Fruit fly (Drosophila melanogaster) whole organism, wandering third instar larva: ENCODE data around the gene MBD-R2.
A peak's percentile ranks its signal among the peaks of the same experiment; 100 is the strongest.

ENCODE experiments used
- CrebA ChIP-seq: fragments of 200-800 bp; sonication (Bioruptor generic); optimal IDR thresholded peaks from 2 replicates; lab custom pipeline; 2016; ENCODE audit warnings: missing biosample characterization, mild to moderate bottlenecking, missing genetic modification characterization, borderline replicate concordance
- Dfd ChIP-seq: fragments of >200 bp; optimal IDR thresholded peaks from 2 replicates; lab custom pipeline; 2017; ENCODE audit warnings: missing biosample characterization, missing genetic modification characterization
- Dif ChIP-seq: fragments of 200-275, 200-300 bp; sonication (Bioruptor generic); optimal IDR thresholded peaks from 2 replicates; lab custom pipeline; 2018; ENCODE audit warnings: missing biosample characterization, missing genetic modification characterization; ENCODE audit not compliant: partially characterized antibody
- HLH106 ChIP-seq: fragments of 200-800 bp; optimal IDR thresholded peaks from 3 replicates; lab custom pipeline; 2019; ENCODE audit warnings: missing biosample characterization, mild to moderate bottlenecking, missing genetic modification characterization, moderate library complexity
- Hr83 ChIP-seq: fragments of 200-300 bp; sonication (Bioruptor generic); optimal IDR thresholded peaks from 2 replicates; lab custom pipeline; 2016; ENCODE audit warnings: missing biosample characterization, mild to moderate bottlenecking, missing genetic modification characterization, moderate library complexity; ENCODE audit not compliant: poor library complexity, severe bottlenecking
- Jra ChIP-seq: sonication (Bioruptor generic); optimal IDR thresholded peaks from 2 replicates; lab custom pipeline; 2016; ENCODE audit warnings: missing biosample characterization, missing genetic modification characterization
- Mio ChIP-seq: sonication (Bioruptor generic); optimal IDR thresholded peaks from 2 replicates; lab custom pipeline; 2016; ENCODE audit warnings: missing biosample characterization, missing genetic modification characterization
- Myc ChIP-seq: fragments of >200 bp; optimal IDR thresholded peaks from 2 replicates; lab custom pipeline; 2017
- N ChIP-seq: fragments of >200 bp; optimal IDR thresholded peaks from 2 replicates; lab custom pipeline; 2018; ENCODE audit warnings: missing biosample characterization, missing external identifiers, missing genetic modification characterization
- OdsH ChIP-seq: fragments of 200-800 bp; sonication (Bioruptor generic); optimal IDR thresholded peaks from 2 replicates; lab custom pipeline; 2016; ENCODE audit warnings: missing biosample characterization, mild to moderate bottlenecking, missing genetic modification characterization
- Rel ChIP-seq, 2 experiments: fragments of 200-800 bp; sonication (Bioruptor generic) in 1 of 2; optimal IDR thresholded peaks; 2 replicates in 1 of 2; 3 replicates in 1 of 2; lab custom pipeline; 2016 to 2019; ENCODE audit warnings: mild to moderate bottlenecking in 2 of 2, missing biosample characterization in 2 of 2, missing genetic modification characterization in 2 of 2, moderate library complexity in 1 of 2
- Vsx2 ChIP-seq: fragments of 200-300, 225-300 bp; sonication (Bioruptor generic); optimal IDR thresholded peaks from 2 replicates; lab custom pipeline; 2018; ENCODE audit warnings: missing biosample characterization, missing genetic modification characterization; ENCODE audit not compliant: partially characterized antibody
- br ChIP-seq: fragments of 200-800 bp; sonication (Bioruptor generic); optimal IDR thresholded peaks from 2 replicates; lab custom pipeline; 2016; ENCODE audit warnings: missing biosample characterization, missing genetic modification characterization
- dl ChIP-seq, 2 experiments: fragments of 175-275, 200-275 bp in 1 of 2; fragments of 200-275 bp in 1 of 2; sonication (Bioruptor generic); optimal IDR thresholded peaks; lab custom pipeline; 2018; ENCODE audit warnings: mild to moderate bottlenecking in 2 of 2, missing biosample characterization in 2 of 2, missing genetic modification characterization in 2 of 2, moderate library complexity in 2 of 2; ENCODE audit not compliant: partially characterized antibody in 2 of 2, insufficient read depth in 1 of 2
- dmrt93B ChIP-seq: fragments of 200-800 bp; sonication (Bioruptor generic); optimal IDR thresholded peaks from 2 replicates; lab custom pipeline; 2018; ENCODE audit warnings: missing biosample characterization, mild to moderate bottlenecking, missing genetic modification characterization
- ey ChIP-seq: fragments of 200-800 bp; sonication (Bioruptor generic); optimal IDR thresholded peaks from 2 replicates; lab custom pipeline; 2016; ENCODE audit warnings: missing biosample characterization, missing genetic modification characterization
- foxo ChIP-seq, 2 experiments: fragments of 200-800 bp; sonication (Bioruptor generic); optimal IDR thresholded peaks; 2 replicates in 1 of 2; 3 replicates in 1 of 2; lab custom pipeline; 2016 to 2017; ENCODE audit warnings: missing biosample characterization in 2 of 2, missing genetic modification characterization in 2 of 2
- fru ChIP-seq: fragments of 200-800 bp; sonication (Bioruptor generic); optimal IDR thresholded peaks from 3 replicates; lab custom pipeline; 2016; ENCODE audit warnings: missing biosample characterization, mild to moderate bottlenecking, missing genetic modification characterization
- h ChIP-seq: fragments of 200-800 bp; sonication (Bioruptor generic); optimal IDR thresholded peaks from 3 replicates; lab custom pipeline; 2016; ENCODE audit warnings: missing biosample characterization, mild to moderate bottlenecking, missing genetic modification characterization
- jim ChIP-seq: fragments of 175-275, 200-325 bp; sonication (Bioruptor generic); optimal IDR thresholded peaks from 2 replicates; lab custom pipeline; 2016; ENCODE audit warnings: missing biosample characterization, mild to moderate bottlenecking, missing genetic modification characterization
- lola ChIP-seq: fragments of >200 bp; optimal IDR thresholded peaks from 2 replicates; lab custom pipeline; 2017; ENCODE audit warnings: missing biosample characterization, missing genetic modification characterization
- pan ChIP-seq: fragments of >200 bp; optimal IDR thresholded peaks from 2 replicates; lab custom pipeline; 2017
- psq ChIP-seq: fragments of 200-800 bp; sonication (Bioruptor generic); optimal IDR thresholded peaks from 3 replicates; lab custom pipeline; 2017; ENCODE audit warnings: missing biosample characterization, mild to moderate bottlenecking, missing genetic modification characterization, moderate library complexity
- sage ChIP-seq: fragments of 200-800 bp; sonication (Bioruptor generic); optimal IDR thresholded peaks from 2 replicates; lab custom pipeline; 2016; ENCODE audit warnings: missing biosample characterization, mild to moderate bottlenecking, missing genetic modification characterization
- sv ChIP-seq: fragments of 200-800 bp; sonication (Bioruptor generic); optimal IDR thresholded peaks from 3 replicates; lab custom pipeline; 2016; ENCODE audit warnings: missing biosample characterization, missing genetic modification characterization
- tai ChIP-seq: sonication (Bioruptor generic); optimal IDR thresholded peaks from 2 replicates; lab custom pipeline; 2016; ENCODE audit warnings: missing biosample characterization, missing genetic modification characterization
- usp ChIP-seq: fragments of >200 bp; optimal IDR thresholded peaks from 2 replicates; lab custom pipeline; 2017; ENCODE audit warnings: missing biosample characterization, missing genetic modification characterization
- woc ChIP-seq: sonication (Bioruptor generic); optimal IDR thresholded peaks from 2 replicates; lab custom pipeline; 2016; ENCODE audit warnings: missing biosample characterization, mild to moderate bottlenecking, missing genetic modification characterization

The MBD-R2 gene

dm6 chr3R:12375258-12375783 lies 19.3 kb upstream of the MBD-R2 start, which contains the start of gene GstD5:
GstD5 (plus strand) TSS chr3R:12375733.
- TF ChIP-seq CrebA (GFP tag; lab: Kevin White, UChicago) (no peak), fru (GFP tag; lab: Kevin White, UChicago) (no peak), br (GFP tag; lab: Kevin White, UChicago) (no peak)

dm6 chr3R:12373800-12374199 lies 17.7 kb upstream of the MBD-R2 start, which contains the start of gene GstD4:
GstD4 (plus strand) TSS chr3R:12374100.
- TF ChIP-seq sage (GFP tag; lab: Kevin White, UChicago) (no peak), Myc (lab: Kevin White, UChicago) (no peak), Jra (GFP tag; lab: Kevin White, UChicago) (no peak), dmrt93B (GFP tag; lab: Kevin White, UChicago) (no peak), ey (GFP tag; lab: Kevin White, UChicago) (no peak)

- TF ChIP-seq usp (GFP tag; lab: Kevin White, UChicago) (no peak), N (GFP tag; lab: Kevin White, UChicago) (no peak), OdsH (GFP tag; lab: Kevin White, UChicago) (no peak), foxo (GFP tag; optimal IDR thresholded peaks at IDR 0.05; lab: Kevin White, UChicago) (no peak), Mio (GFP tag; lab: Kevin White, UChicago) (no peak), Dfd (no peak), h (GFP tag; lab: Kevin White, UChicago) (no peak), tai (GFP tag; lab: Kevin White, UChicago) (no peak), Rel (GFP tag; optimal IDR thresholded peaks at IDR 0.05; lab: Kevin White, UChicago) (no peak), Rel (tag; optimal IDR thresholded peaks at IDR 0.05; lab: Kevin White, UChicago) (no peak), fru (GFP tag; lab: Kevin White, UChicago) (no peak), sv (GFP tag; lab: Kevin White, UChicago) (no peak), lola (GFP tag; lab: Kevin White, UChicago) (no peak), jim (GFP tag; lab: Kevin White, UChicago) (no peak), CrebA (GFP tag; lab: Kevin White, UChicago) (no peak)
These were observed 16.7 kb upstream of the MBD-R2 start, which contains the start of gene GstD3 for dm6 chr3R:12372800-12373199. GstD3 (plus strand) TSS chr3R:12373068.

- TF ChIP-seq Dfd (no peak), Jra (GFP tag; lab: Kevin White, UChicago) (no peak), CrebA (GFP tag; lab: Kevin White, UChicago) (no peak), pan (no peak), Hr83 (no peak), HLH106 (tag; lab: Kevin White, UChicago) (no peak), br (GFP tag; lab: Kevin White, UChicago) (no peak), Vsx2 (GFP tag; lab: Kevin White, UChicago) (no peak), psq (GFP tag; lab: Kevin White, UChicago) (no peak), usp (GFP tag; lab: Kevin White, UChicago) (no peak)
These were observed 15.6 kb upstream of the MBD-R2 start, which contains the start of gene GstD2 for dm6 chr3R:12371671-12372070. GstD2 (plus strand) TSS chr3R:12371971.

- TF ChIP-seq CrebA (GFP tag; lab: Kevin White, UChicago) (peak; percentile 55), dl (GFP tag; optimal IDR thresholded peaks at IDR 0.05; lab: Kevin White, UChicago; ENCODE audit: insufficient read depth in 1 of 2, partially characterized antibody in 2 of 2) (peak in 1 of 2 experiments; percentile 49), Dfd (no peak), Dif (GFP tag; lab: Kevin White, UChicago) (peak; percentile 63), Rel (GFP tag; optimal IDR thresholded peaks at IDR 0.05; lab: Kevin White, UChicago) (peak; percentile 20), Rel (tag; optimal IDR thresholded peaks at IDR 0.05; lab: Kevin White, UChicago) (no peak), woc (GFP tag; lab: Kevin White, UChicago) (peak; percentile 44), Vsx2 (GFP tag; lab: Kevin White, UChicago) (peak; percentile 49), fru (GFP tag; lab: Kevin White, UChicago) (no peak)
These were observed 14.6 kb upstream of the MBD-R2 start for dm6 chr3R:12370643-12370995.
